Worm (Caenorhabditis elegans) whole organism, L3 larva: ENCODE measurements around the gene C42C1.19.

Experiments used
- ama-1 ChIP-seq: fragments of 150-350 bp; optimal IDR thresholded peaks from 2 replicates; lab custom pipeline; 2018
- egl-27 ChIP-seq: sonication (generic microtip); optimal IDR thresholded peaks from 4 replicates; lab custom pipeline; 2017; ENCODE audit warnings: missing biosample characterization, missing genetic modification reagents, missing genetic modification characterization
- elt-1 ChIP-seq: fragments of 150-350 bp; optimal IDR thresholded peaks from 2 replicates; lab custom pipeline; 2014; ENCODE audit warnings: missing biosample characterization, missing genetic modification characterization
- jun-1 ChIP-seq: fragments of 150-350 bp; optimal IDR thresholded peaks from 2 replicates; lab custom pipeline; 2014; ENCODE audit warnings: missing biosample characterization, missing genetic modification reagents, missing genetic modification characterization
- mdl-1 ChIP-seq: fragments of 150-350 bp; optimal IDR thresholded peaks from 2 replicates; lab custom pipeline; 2014; ENCODE audit warnings: missing biosample characterization, missing genetic modification characterization
- nhr-11 ChIP-seq: fragments of 150-350 bp; optimal IDR thresholded peaks from 2 replicates; lab custom pipeline; 2014; ENCODE audit warnings: missing biosample characterization, missing genetic modification characterization
- nhr-12 ChIP-seq: fragments of 150-350 bp; optimal IDR thresholded peaks from 2 replicates; lab custom pipeline; 2014; ENCODE audit warnings: missing biosample characterization, missing genetic modification characterization
- nhr-43 ChIP-seq: sonication (generic microtip); optimal IDR thresholded peaks from 2 replicates; lab custom pipeline; 2016; ENCODE audit warnings: mild to moderate bottlenecking, missing genetic modification characterization, missing compliant biosample characterization; ENCODE audit not compliant: poor library complexity, severe bottlenecking
- skn-1 ChIP-seq: fragments of 150-350 bp; optimal IDR thresholded peaks from 2 replicates; lab custom pipeline; 2014; ENCODE audit warnings: missing biosample characterization, missing genetic modification characterization
- tbx-2 ChIP-seq: sonication (generic microtip); optimal IDR thresholded peaks from 2 replicates; lab custom pipeline; 2016; ENCODE audit warnings: mild to moderate bottlenecking, missing genetic modification characterization, missing compliant biosample characterization
- unc-62 ChIP-seq: fragments of 150-350 bp; sonication (generic microtip); optimal IDR thresholded peaks from 4 replicates; lab custom pipeline; 2014; ENCODE audit warnings: missing biosample characterization, missing genetic modification reagents, missing genetic modification characterization

DNA sequence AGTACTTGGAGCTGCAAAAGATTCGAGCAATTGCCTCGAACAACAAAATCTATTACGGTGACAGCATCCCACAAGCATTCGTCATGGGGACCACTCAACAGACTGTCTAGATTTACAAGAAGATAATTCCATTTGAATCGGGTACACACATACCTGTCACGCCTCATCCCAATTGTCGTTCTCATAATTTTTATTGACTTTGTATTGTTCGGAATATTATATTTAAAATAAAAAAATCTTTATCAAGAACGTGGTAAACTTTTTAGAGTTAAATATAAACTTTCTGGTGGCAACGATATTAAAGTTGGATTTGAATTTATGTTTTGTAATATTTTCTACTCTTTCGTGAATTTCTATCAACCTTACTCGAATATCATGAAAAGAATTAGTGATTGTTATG lies 6.6 kb downstream of the C42C1.19 start, which contains the start of gene C42C1.9:
- TF ChIP-seq skn-1 (tag; lab: Kevin White, UChicago) (no peak), unc-62 (no peak), egl-27 (tag; lab: Kevin White, UChicago) (no peak), nhr-43 (tag; lab: Kevin White, UChicago) (no peak), tbx-2 (tag; lab: Kevin White, UChicago) (no peak), nhr-11 (tag; lab: Kevin White, UChicago) (no peak), nhr-12 (tag; lab: Kevin White, UChicago) (no peak), ama-1 (lab: Kevin White, UChicago) (no peak), mdl-1 (tag; lab: Kevin White, UChicago) (no peak), elt-1 (no peak), jun-1 (tag; lab: Kevin White, UChicago) (no peak)
